Worm (Caenorhabditis elegans) whole organism, early embryonic: Measurements from ENCODE around the gene F32D1.3.
A peak's percentile ranks its signal among the peaks of the same experiment; 100 is the strongest.
"Not testable (repeated sequence)": the region's sequence is repeated elsewhere in the genome, so short reads cannot be mapped to it uniquely, and the experiment has no call there.

Experiments used
- B0310.2 ChIP-seq: sonication (generic microtip); optimal IDR thresholded peaks from 2 replicates; lab custom pipeline; 2016; ENCODE audit warnings: mild to moderate bottlenecking, missing genetic modification characterization, missing compliant biosample characterization
- F13C5.2 ChIP-seq: sonication (generic microtip); optimal IDR thresholded peaks from 2 replicates; lab custom pipeline; 2017; ENCODE audit warnings: mild to moderate bottlenecking, missing genetic modification characterization, inconsistent platforms, missing compliant biosample characterization
- aly-1 ChIP-seq: sonication (generic microtip); optimal IDR thresholded peaks from 2 replicates; lab custom pipeline; 2016; ENCODE audit warnings: missing genetic modification characterization, missing compliant biosample characterization
- ama-1 ChIP-seq: fragments of 150-350 bp; optimal IDR thresholded peaks from 2 replicates; lab custom pipeline; 2014
- ceh-13 ChIP-seq: fragments of 200-800 bp; sonication (Bioruptor generic); optimal IDR thresholded peaks from 2 replicates; lab custom pipeline; 2018; ENCODE audit warnings: mild to moderate bottlenecking, missing genetic modification characterization, missing compliant biosample characterization
- ceh-36 ChIP-seq: sonication (generic microtip); optimal IDR thresholded peaks from 2 replicates; lab custom pipeline; 2016; ENCODE audit warnings: missing genetic modification characterization, inconsistent platforms, missing compliant biosample characterization
- ets-7 ChIP-seq: sonication (generic microtip); optimal IDR thresholded peaks from 2 replicates; lab custom pipeline; 2016; ENCODE audit warnings: missing genotype, missing genetic modification characterization, missing compliant biosample characterization
- flt-1 ChIP-seq: fragments of 200-800 bp; sonication (Bioruptor generic); IDR thresholded peaks from 2 replicates; pipeline ENCODE4 v1.3.6; 2022; ENCODE audit warnings: missing genetic modification characterization, missing compliant biosample characterization
- hmbx-1 ChIP-seq: sonication (generic microtip); optimal IDR thresholded peaks from 2 replicates; lab custom pipeline; 2016; ENCODE audit warnings: mild to moderate bottlenecking, missing genetic modification characterization, missing compliant biosample characterization
- hmg-4 ChIP-seq: fragments of 200-800 bp; sonication (Bioruptor generic); optimal IDR thresholded peaks from 2 replicates; lab custom pipeline; 2018; ENCODE audit warnings: mild to moderate bottlenecking, missing genetic modification characterization, missing compliant biosample characterization
- hnd-1 ChIP-seq: sonication (generic microtip); optimal IDR thresholded peaks from 2 replicates; lab custom pipeline; 2016; ENCODE audit warnings: missing genetic modification characterization, missing compliant biosample characterization
- pes-1 ChIP-seq: fragments of 200-800 bp; sonication (Bioruptor generic); IDR thresholded peaks from 2 replicates; pipeline ENCODE4 v1.3.6; 2022; ENCODE audit warnings: missing genetic modification reagents, missing genetic modification characterization, missing compliant biosample characterization
- scrt-1 ChIP-seq: fragments of 200-800 bp; sonication (Bioruptor generic); IDR thresholded peaks from 2 replicates; pipeline ENCODE4 v1.3.6; 2022; ENCODE audit warnings: missing genetic modification characterization, missing compliant biosample characterization
- sea-1 ChIP-seq: fragments of 200-800 bp; sonication (Bioruptor generic); conservative IDR thresholded peaks from 2 replicates; pipeline ENCODE4 v1.3.6; 2022; ENCODE audit warnings: missing genetic modification characterization, missing compliant biosample characterization
- tbx-11 ChIP-seq: fragments of 200-800 bp; sonication (Bioruptor generic); IDR thresholded peaks from 2 replicates; pipeline ENCODE4 v1.3.6; 2022; ENCODE audit warnings: missing genetic modification characterization, missing compliant biosample characterization
- tbx-37 ChIP-seq: fragments of 200-800 bp; sonication (Bioruptor generic); conservative IDR thresholded peaks from 2 replicates; pipeline ENCODE4 v1.3.6; 2022; ENCODE audit warnings: missing genetic modification reagents, missing genetic modification characterization, missing compliant biosample characterization
- tra-4 ChIP-seq: sonication (generic microtip); optimal IDR thresholded peaks from 2 replicates; lab custom pipeline; 2017; ENCODE audit warnings: missing genetic modification characterization, missing compliant biosample characterization

Gene F32D1.3

ce11 chrV:4341736-4342135 lies 19.6 kb downstream of the F32D1.3 start:
- TF ChIP-seq hmg-4 (GFP tag; lab: Kevin White, UChicago) (no peak), ceh-13 (GFP tag; lab: Kevin White, UChicago) (no peak), hmbx-1 (tag; lab: Kevin White, UChicago) (no peak)

- TF ChIP-seq B0310.2 (no peak), ceh-13 (GFP tag; lab: Kevin White, UChicago) (no peak), sea-1 (GFP tag; lab: Robert Waterston, UW) (no peak), tbx-37 (no peak), ceh-36 (tag; lab: Kevin White, UChicago) (no peak), ama-1 (lab: Kevin White, UChicago) (no peak), flt-1 (no peak)
Measured at ce11 chrV:4341208-4341607, 20.2 kb downstream of the F32D1.3 start, which contains the start of gene glrx-3. TSS of gene glrx-3 (minus strand) at chrV:4341308.

- TF ChIP-seq tra-4 (tag; lab: Kevin White, UChicago): no peak
- TF ChIP-seq tbx-11 (GFP tag; lab: Robert Waterston, UW): no peak
- no peak for TF ChIP-seq ceh-13 (GFP tag; lab: Kevin White, UChicago)
- TF ChIP-seq ama-1 (lab: Kevin White, UChicago): no peak
- TF ChIP-seq sea-1 (GFP tag; lab: Robert Waterston, UW): no peak
- TF ChIP-seq hmg-4 (GFP tag; lab: Kevin White, UChicago): no peak
- TF ChIP-seq flt-1: no peak
- no peak for TF ChIP-seq F13C5.2
- no peak for TF ChIP-seq ceh-36 (tag; lab: Kevin White, UChicago)
- TF ChIP-seq hnd-1 (tag; lab: Kevin White, UChicago): no peak
- no peak for TF ChIP-seq pes-1 (GFP tag; lab: Robert Waterston, UW)
Measured at ce11 chrV:4339479-4339878, 21.9 kb downstream of the F32D1.3 start.

ce11 chrV:4336462-4336861 lies 24.9 kb downstream of the F32D1.3 start, which contains the start of gene irld-1:
TSS of gene irld-1 (plus strand) at chrV:4336762.
- TF ChIP-seq F13C5.2; hnd-1 (tag; lab: Kevin White, UChicago); hmg-4 (GFP tag; lab: Kevin White, UChicago): not testable (repeated sequence)

ce11 chrV:4333518-4333917 lies 27.9 kb downstream of the F32D1.3 start:
- TF ChIP-seq tbx-37: peak; percentile 40; the same call in 1 of the 2 replicates

DNA sequence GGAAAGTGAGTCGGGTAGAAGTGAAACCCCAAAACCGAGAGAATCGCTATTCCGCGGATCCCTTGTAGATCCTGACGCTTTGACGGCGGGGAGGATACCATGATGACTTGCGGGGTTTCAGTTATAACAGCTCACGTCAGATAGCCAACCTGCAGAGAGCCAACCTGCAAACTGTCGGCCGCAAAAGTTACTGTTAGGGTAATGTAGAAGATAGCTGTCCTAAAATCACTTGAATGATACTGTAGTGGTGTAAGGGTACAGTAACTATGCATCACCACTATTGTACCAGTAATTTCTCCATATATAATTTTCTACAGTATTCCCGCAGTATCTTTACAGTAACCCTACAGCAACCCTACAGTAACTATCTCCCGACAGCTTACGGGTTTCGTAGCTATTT lies 28.9 kb downstream of the F32D1.3 start, which contains the start of gene oac-12:
Gene oac-12 (minus strand): TSS at position 101 of the 400 bp plus-strand sequence.
- no peak for TF ChIP-seq tbx-37
- no peak for TF ChIP-seq hmbx-1 (tag; lab: Kevin White, UChicago)
- TF ChIP-seq B0310.2: no peak
- TF ChIP-seq pes-1 (GFP tag; lab: Robert Waterston, UW): no peak
- no peak for TF ChIP-seq ceh-13 (GFP tag; lab: Kevin White, UChicago)
- no peak for TF ChIP-seq aly-1 (tag; lab: Kevin White, UChicago)
- TF ChIP-seq scrt-1: no peak
- no peak for TF ChIP-seq sea-1 (GFP tag; lab: Robert Waterston, UW)
- no peak for TF ChIP-seq tbx-11 (GFP tag; lab: Robert Waterston, UW)
- TF ChIP-seq F13C5.2: no peak
- TF ChIP-seq ets-7 (tag; lab: Kevin White, UChicago): no peak
- TF ChIP-seq hmg-4 (GFP tag; lab: Kevin White, UChicago): no peak
- TF ChIP-seq hnd-1 (tag; lab: Kevin White, UChicago): no peak
- TF ChIP-seq flt-1: no peak
- no peak for TF ChIP-seq ama-1 (lab: Kevin White, UChicago)
- no peak for TF ChIP-seq tra-4 (tag; lab: Kevin White, UChicago)
- no peak for TF ChIP-seq ceh-36 (tag; lab: Kevin White, UChicago)

ce11 chrV:4330820-4331219 lies 30.5 kb downstream of the F32D1.3 start:
- TF ChIP-seq flt-1 (no peak), ceh-36 (tag; lab: Kevin White, UChicago) (no peak), aly-1 (tag; lab: Kevin White, UChicago) (no peak), hnd-1 (tag; lab: Kevin White, UChicago) (no peak), scrt-1 (no peak), ama-1 (lab: Kevin White, UChicago) (no peak), hmbx-1 (tag; lab: Kevin White, UChicago) (no peak), tra-4 (tag; lab: Kevin White, UChicago) (no peak)

DNA sequence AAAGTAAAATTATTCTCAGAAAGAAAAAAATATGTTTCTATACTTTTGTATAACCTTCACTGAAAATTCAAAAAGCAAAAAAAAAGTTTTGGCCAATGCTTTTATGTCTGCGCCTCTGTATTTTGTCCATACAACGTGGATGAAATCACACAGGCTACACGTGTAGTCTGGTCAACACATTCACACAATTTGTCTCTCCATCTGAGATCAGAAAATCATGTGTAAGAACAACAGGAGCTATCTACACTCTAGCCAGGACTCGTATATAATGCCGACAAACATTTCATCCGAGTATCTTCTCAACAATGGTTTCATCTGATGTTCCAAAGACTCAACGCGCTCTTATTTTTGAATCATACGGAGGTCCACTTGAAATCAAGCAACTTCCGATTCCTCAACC lies 34.5 kb downstream of the F32D1.3 start, which contains the start of gene D2063.1:
Gene D2063.1 (plus strand): TSS at position 281 of the 400 bp plus-strand sequence.
- TF ChIP-seq tra-4 (tag; lab: Kevin White, UChicago): no peak

ce11 chrV:4325415-4325814 lies 36.0 kb downstream of the F32D1.3 start, which contains the start of gene nhr-125:
TSS of gene nhr-125 (minus strand) at chrV:4325515.
- TF ChIP-seq hnd-1 (tag; lab: Kevin White, UChicago) (no peak), F13C5.2 (no peak), ama-1 (lab: Kevin White, UChicago) (no peak), scrt-1 (no peak), tbx-37 (no peak), tra-4 (tag; lab: Kevin White, UChicago) (no peak), ceh-13 (GFP tag; lab: Kevin White, UChicago) (no peak), aly-1 (tag; lab: Kevin White, UChicago) (no peak), flt-1 (no peak), tbx-11 (GFP tag; lab: Robert Waterston, UW) (no peak)
